Worm (Caenorhabditis elegans) whole organism, young adult: ENCODE results near the gene srw-38.

Experiments
- C06A6.2 ChIP-seq: fragments of 200-800 bp; sonication (Bioruptor generic); conservative IDR thresholded peaks from 2 replicates; pipeline ENCODE4 v1.3.6; 2022; ENCODE audit warnings: missing genetic modification characterization, missing compliant biosample characterization
- K11D2.4 ChIP-seq: fragments of 200-800 bp; sonication (Bioruptor generic); IDR thresholded peaks from 2 replicates; pipeline ENCODE4 v1.3.6; 2022; ENCODE audit warnings: missing genetic modification reagents, missing genetic modification characterization, missing compliant biosample characterization
- tbx-9 ChIP-seq: sonication (generic microtip); optimal IDR thresholded peaks from 2 replicates; lab custom pipeline; 2016; ENCODE audit warnings: borderline replicate concordance, missing genetic modification characterization, inconsistent platforms, missing compliant biosample characterization
- unc-62 ChIP-seq: fragments of 150-350 bp; optimal IDR thresholded peaks from 2 replicates; lab custom pipeline; 2014; ENCODE audit warnings: missing biosample characterization, missing genetic modification reagents, missing genetic modification characterization

The srw-38 gene

DNA sequence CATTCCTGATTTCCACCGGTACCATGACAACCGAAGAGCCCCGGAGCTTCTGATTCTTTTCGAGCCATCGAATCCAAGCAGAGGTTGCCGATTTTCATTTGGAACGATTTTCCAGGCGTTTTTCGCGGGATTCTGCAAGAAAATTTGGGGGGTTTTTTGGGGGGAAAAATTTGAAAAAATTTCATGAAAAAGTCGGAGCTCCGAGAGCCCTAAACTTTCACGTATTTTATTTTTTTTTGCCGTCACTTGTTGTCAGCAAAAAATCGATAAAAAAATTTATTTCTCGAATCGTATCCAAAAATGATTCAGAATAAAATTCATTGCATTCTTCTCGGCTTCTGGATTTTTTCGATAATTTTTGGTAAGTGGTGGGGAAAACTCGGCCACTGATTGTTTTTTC, 46.7 kb downstream of the srw-38 start, which contains the start of gene Y116F11B.13:
TSS of gene Y116F11B.13 (plus strand) at position 301 of the 400 bp plus-strand sequence.
- no peak for TF ChIP-seq tbx-9 (tag; lab: Kevin White, UChicago)
- TF ChIP-seq C06A6.2 (GFP tag; lab: Robert Waterston, UW): no peak
- TF ChIP-seq unc-62 (GFP tag; lab: Kevin White, UChicago): no peak
- TF ChIP-seq K11D2.4 (GFP tag; lab: Robert Waterston, UW): no peak
- TF ChIP-seq, all 124 proteins: peak for 0
